Worm (Caenorhabditis elegans) whole organism, L4 larva: ENCODE data around the gene ceeh-2.

Source experiments
- F10B5.3 ChIP-seq: sonication (generic microtip); optimal IDR thresholded peaks from 2 replicates; lab custom pipeline; 2016; ENCODE audit warnings: mild to moderate bottlenecking, missing genetic modification characterization, missing compliant biosample characterization
- F44E2.7 ChIP-seq: fragments of 200-800 bp; sonication (Bioruptor generic); IDR thresholded peaks from 2 replicates; pipeline ENCODE4 v2.1.2; 2022; ENCODE audit warnings: missing genetic modification characterization, missing compliant biosample characterization
- F49E8.2 ChIP-seq: sonication (generic microtip); optimal IDR thresholded peaks from 2 replicates; lab custom pipeline; 2016; ENCODE audit warnings: missing compliant biosample characterization, mild to moderate bottlenecking, missing genetic modification characterization, borderline replicate concordance
- Y105C5A.15 ChIP-seq: fragments of 200-800 bp; sonication (Bioruptor generic); IDR thresholded peaks from 2 replicates; pipeline ENCODE4 v1.3.6; 2022; ENCODE audit warnings: missing genetic modification characterization, missing compliant biosample characterization
- Y48G9A.11 ChIP-seq: fragments of 200-800 bp; sonication (Bioruptor generic); IDR thresholded peaks from 2 replicates; pipeline ENCODE4 v1.3.6; 2022; ENCODE audit warnings: missing genetic modification reagents, missing genetic modification characterization, missing compliant biosample characterization
- ZK337.2 ChIP-seq: fragments of 200-800 bp; sonication (Bioruptor generic); IDR thresholded peaks from 2 replicates; pipeline ENCODE4 v1.3.6; 2022; ENCODE audit warnings: missing genetic modification reagents, missing genetic modification characterization, missing compliant biosample characterization
- aha-1 ChIP-seq: fragments of 150-350 bp; peaks from one replicate; lab custom pipeline; 2014; ENCODE audit warnings: missing biosample characterization, missing genetic modification characterization
- ceh-20 ChIP-seq: fragments of 200-800 bp; sonication (Bioruptor generic); IDR thresholded peaks from 2 replicates; pipeline ENCODE4 v1.3.6; 2022; ENCODE audit warnings: missing genetic modification reagents, missing genetic modification characterization, missing compliant biosample characterization
- ceh-32 ChIP-seq: sonication (generic microtip); optimal IDR thresholded peaks from 2 replicates; lab custom pipeline; 2016; ENCODE audit warnings: mild to moderate bottlenecking, missing genetic modification characterization, missing compliant biosample characterization; ENCODE audit not compliant: poor library complexity
- ceh-44 ChIP-seq: fragments of 200-800 bp; sonication (Bioruptor generic); IDR thresholded peaks from 2 replicates; pipeline ENCODE4 v1.3.6; 2022; ENCODE audit warnings: missing genetic modification reagents, missing genetic modification characterization, missing compliant biosample characterization
- ces-1 ChIP-seq: fragments of 150-350 bp; sonication (generic microtip); optimal IDR thresholded peaks from 4 replicates; lab custom pipeline; 2014; ENCODE audit warnings: missing biosample characterization, missing genetic modification reagents, missing genetic modification characterization
- cey-2 ChIP-seq: sonication (generic microtip); optimal IDR thresholded peaks from 3 replicates; lab custom pipeline; 2017; ENCODE audit warnings: missing genetic modification characterization, mild to moderate bottlenecking, missing compliant biosample characterization, antibody characterized with exemption, borderline replicate concordance; ENCODE audit not compliant: insufficient read depth
- daf-12 ChIP-seq: fragments of 150-350 bp; optimal IDR thresholded peaks from 2 replicates; lab custom pipeline; 2014; ENCODE audit warnings: missing biosample characterization, missing genetic modification reagents, missing genetic modification characterization
- daf-8 ChIP-seq: fragments of 200-800 bp; sonication (Bioruptor generic); IDR thresholded peaks from 2 replicates; pipeline ENCODE4 v1.3.6; 2022; ENCODE audit warnings: missing genetic modification characterization, missing compliant biosample characterization
- dmd-6 ChIP-seq: fragments of 200-800 bp; sonication (Bioruptor generic); IDR thresholded peaks from 2 replicates; pipeline ENCODE4 v1.3.6; 2022; ENCODE audit warnings: missing genetic modification reagents, missing genetic modification characterization, missing compliant biosample characterization
- dmd-9 ChIP-seq: fragments of 200-800 bp; sonication (Bioruptor generic); IDR thresholded peaks from 2 replicates; pipeline ENCODE4 v1.3.6; 2022; ENCODE audit warnings: missing genetic modification reagents, missing genetic modification characterization, missing compliant biosample characterization
- dpl-1 ChIP-seq: fragments of 150-350 bp; optimal IDR thresholded peaks from 2 replicates; lab custom pipeline; 2014; ENCODE audit warnings: missing biosample characterization, missing genetic modification reagents, missing genetic modification characterization
- duxl-1 ChIP-seq: sonication (generic microtip); optimal IDR thresholded peaks from 2 replicates; lab custom pipeline; 2016; ENCODE audit warnings: mild to moderate bottlenecking, missing genetic modification characterization, moderate library complexity, missing compliant biosample characterization; ENCODE audit not compliant: poor library complexity
- dve-1 ChIP-seq: sonication (generic microtip); optimal IDR thresholded peaks from 2 replicates; lab custom pipeline; 2017; ENCODE audit warnings: antibody characterized with exemption, mild to moderate bottlenecking, missing genetic modification characterization, missing compliant biosample characterization; ENCODE audit not compliant: insufficient read depth
- hif-1 ChIP-seq, 2 experiments: sonication (generic microtip); optimal IDR thresholded peaks; 2 replicates each; lab custom pipeline; 2016 to 2017; ENCODE audit warnings: missing compliant biosample characterization in 2 of 2, missing genetic modification characterization in 2 of 2, missing genetic modification reagents in 2 of 2, missing genotype in 2 of 2, mild to moderate bottlenecking in 1 of 2
- hlh-11 ChIP-seq: fragments of 200-800 bp; sonication (Bioruptor generic); optimal IDR thresholded peaks from 2 replicates; lab custom pipeline; 2018; ENCODE audit warnings: mild to moderate bottlenecking, missing genetic modification characterization, missing compliant biosample characterization
- hlh-30 ChIP-seq: sonication (generic microtip); optimal IDR thresholded peaks from 2 replicates; lab custom pipeline; 2017; ENCODE audit warnings: antibody characterized with exemption, mild to moderate bottlenecking, missing genetic modification characterization, missing compliant biosample characterization; ENCODE audit not compliant: insufficient read depth
- lin-1 ChIP-seq: fragments of 200-800 bp; sonication (Bioruptor generic); IDR thresholded peaks from 2 replicates; pipeline ENCODE4 v1.3.6; 2022; ENCODE audit warnings: missing genetic modification reagents, missing genetic modification characterization, missing compliant biosample characterization
- lin-13 ChIP-seq: fragments of 150-350 bp; optimal IDR thresholded peaks from 2 replicates; lab custom pipeline; 2014; ENCODE audit warnings: missing biosample characterization, missing genetic modification reagents, missing genetic modification characterization
- lin-38 ChIP-seq: fragments of 200-800 bp; sonication (Bioruptor generic); IDR thresholded peaks from 2 replicates; pipeline ENCODE4 v1.3.6; 2022; ENCODE audit warnings: missing genetic modification reagents, missing genetic modification characterization, missing compliant biosample characterization
- lin-39 ChIP-seq: fragments of 150-350 bp; optimal IDR thresholded peaks from 2 replicates; lab custom pipeline; 2014; ENCODE audit warnings: missing biosample characterization, missing genetic modification reagents, missing genetic modification characterization
- lir-3 ChIP-seq: sonication (generic microtip); optimal IDR thresholded peaks from 2 replicates; lab custom pipeline; 2016; ENCODE audit warnings: mild to moderate bottlenecking, missing genetic modification characterization, missing compliant biosample characterization
- mes-2 ChIP-seq: sonication (generic microtip); optimal IDR thresholded peaks from 2 replicates; lab custom pipeline; 2016; ENCODE audit warnings: missing genotype, mild to moderate bottlenecking, missing genetic modification characterization, missing compliant biosample characterization; ENCODE audit not compliant: poor library complexity, severe bottlenecking
- nhr-11 ChIP-seq: fragments of 150-350 bp; optimal IDR thresholded peaks from 2 replicates; lab custom pipeline; 2014; ENCODE audit warnings: missing biosample characterization, missing genetic modification characterization
- nhr-42 ChIP-seq: fragments of 200-800 bp; sonication (Bioruptor generic); IDR thresholded peaks from 2 replicates; pipeline ENCODE4 v1.3.6; 2022; ENCODE audit warnings: missing genetic modification characterization, missing compliant biosample characterization
- pha-4 ChIP-seq, 2 experiments: fragments of 150-350 bp in 1 of 2; fragments of 200-800 bp in 1 of 2; sonication (Bioruptor generic) in 1 of 2; IDR thresholded peaks in 1 of 2; optimal IDR thresholded peaks in 1 of 2; 2 replicates each; pipeline versions ENCODE4 v1.3.6 to Lab custom; 2014 to 2022; ENCODE audit warnings: missing genetic modification characterization in 2 of 2, missing genetic modification reagents in 2 of 2, missing biosample characterization in 1 of 2, missing compliant biosample characterization in 1 of 2
- php-3 ChIP-seq: fragments of 200-800 bp; sonication (Bioruptor generic); IDR thresholded peaks from 2 replicates; pipeline ENCODE4 v1.3.6; 2022; ENCODE audit warnings: missing genetic modification reagents, missing genetic modification characterization, missing compliant biosample characterization
- pqm-1 ChIP-seq: sonication (generic microtip); optimal IDR thresholded peaks from 2 replicates; lab custom pipeline; 2017; ENCODE audit warnings: missing biosample characterization, missing genetic modification characterization
- rbr-2 ChIP-seq: sonication (generic microtip); optimal IDR thresholded peaks from 2 replicates; lab custom pipeline; 2016; ENCODE audit warnings: missing genotype, missing genetic modification characterization, missing compliant biosample characterization
- snpc-1.2 ChIP-seq: fragments of 200-800 bp; sonication (Bioruptor generic); IDR thresholded peaks from 2 replicates; pipeline ENCODE4 v1.3.6; 2022; ENCODE audit warnings: missing genetic modification reagents, missing genetic modification characterization, missing compliant biosample characterization
- tag-97 ChIP-seq: fragments of 200-800 bp; sonication (Bioruptor generic); IDR thresholded peaks from 2 replicates; pipeline ENCODE4 v1.3.6; 2022; ENCODE audit warnings: missing genetic modification characterization, missing compliant biosample characterization
- unc-130 ChIP-seq: sonication (generic microtip); optimal IDR thresholded peaks from 2 replicates; lab custom pipeline; 2016; ENCODE audit warnings: missing genetic modification reagents, missing genetic modification characterization, missing compliant biosample characterization
- unc-62 ChIP-seq, 3 experiments: fragments of 150-350 bp in 1 of 3; sonication (generic microtip); optimal IDR thresholded peaks in 2 of 3; peaks in 1 of 3; 1 replicate in 1 of 3; 2 replicates in 2 of 3; lab custom pipeline; 2014 to 2017; ENCODE audit warnings: missing biosample characterization in 3 of 3, missing genetic modification characterization in 3 of 3, missing genetic modification reagents in 3 of 3, missing genotype in 1 of 3
- zip-11 ChIP-seq: fragments of 200-800 bp; sonication (Bioruptor generic); IDR thresholded peaks from 2 replicates; pipeline ENCODE4 v1.3.6; 2022; ENCODE audit warnings: missing genetic modification characterization, missing compliant biosample characterization
- zip-2 ChIP-seq: fragments of 150-350 bp; optimal IDR thresholded peaks from 2 replicates; lab custom pipeline; 2014; ENCODE audit warnings: missing biosample characterization, missing genetic modification characterization

The ceeh-2 gene

ce11 chrV:10332012-10332411, 25.7 kb downstream of the ceeh-2 start, which contains the start of gene crm-1:
Gene crm-1, minus strand, starts transcription at chrV:10332112.
- TF ChIP-seq aha-1 (tag; lab: Kevin White, UChicago) (peak; percentile 19), lin-39 (tag; lab: Kevin White, UChicago) (no peak)

ce11 chrV:10328080-10328479, 29.6 kb downstream of the ceeh-2 start:
- TF ChIP-seq pha-4 (GFP tag; IDR thresholded peaks at IDR 0.05; lab: Robert Waterston, UW) (no peak), pha-4 (tag; optimal IDR thresholded peaks at IDR 0.05; lab: Kevin White, UChicago) (peak; percentile 63), hlh-30 (no peak), daf-8 (GFP tag; lab: Robert Waterston, UW) (no peak), pqm-1 (no peak), ceh-20 (GFP tag; lab: Robert Waterston, UW) (0 out of 2 replicates have a peak, but pooled peaks have one; percentile 34)

ce11 chrV:10323537-10323936, 34.2 kb downstream of the ceeh-2 start:
- no peak for TF ChIP-seq snpc-1.2
- peak in 1 of 2 experiments; percentile 97 for TF ChIP-seq unc-62 (GFP tag; optimal IDR thresholded peaks at IDR 0.05 in 1 of 2; lab: Kevin White, UChicago)
- TF ChIP-seq unc-62 (tag; optimal IDR thresholded peaks at IDR 0.05; lab: Kevin White, UChicago): no peak
- no peak for TF ChIP-seq F49E8.2 (tag; lab: Kevin White, UChicago)
- TF ChIP-seq nhr-42 (GFP tag; lab: Robert Waterston, UW): no peak

ce11 chrV:10320101-10320761, 37.5 kb downstream of the ceeh-2 start, which contains the start of the genes gna-1 and B0024.13:
Gene gna-1, minus strand, starts transcription at chrV:10320151.
Gene B0024.13, plus strand, starts transcription at chrV:10320711.
- TF ChIP-seq pha-4 (GFP tag; IDR thresholded peaks at IDR 0.05; lab: Robert Waterston, UW): no peak
- peak; percentile 21 for TF ChIP-seq pha-4 (tag; optimal IDR thresholded peaks at IDR 0.05; lab: Kevin White, UChicago)
- peak; percentile 35 for TF ChIP-seq duxl-1 (tag; lab: Kevin White, UChicago)
- TF ChIP-seq hif-1 (tag; optimal IDR thresholded peaks at IDR 0.05; lab: Kevin White, UChicago): peak in 1 of 2 experiments; percentile 83
- TF ChIP-seq rbr-2 (tag; lab: Kevin White, UChicago): peak; percentile 36
- TF ChIP-seq ceh-44 (GFP tag; lab: Robert Waterston, UW): 0 out of 2 replicates have a peak, but pooled peaks have one; percentile 45
- TF ChIP-seq mes-2 (tag; lab: Kevin White, UChicago): peak; percentile 98
- TF ChIP-seq unc-130 (GFP tag; lab: Kevin White, UChicago): peak; percentile 87
- no peak for TF ChIP-seq ceh-32 (tag; lab: Kevin White, UChicago)
- TF ChIP-seq ZK337.2: peak; percentile 18; the same call in 1 of the 2 replicates
- no peak for TF ChIP-seq nhr-11
- no peak for TF ChIP-seq cey-2 (tag; lab: Kevin White, UChicago)
- TF ChIP-seq dmd-6 (GFP tag; lab: Robert Waterston, UW): peak; percentile 47; the same call in 1 of the 2 replicates
- 0 out of 2 replicates have a peak, but pooled peaks have one; percentile 49 for TF ChIP-seq dmd-9 (GFP tag; lab: Robert Waterston, UW)
- peak; percentile 61 for TF ChIP-seq dpl-1

- TF ChIP-seq Y48G9A.11 (GFP tag; lab: Robert Waterston, UW) (no peak), ces-1 (GFP tag; lab: Kevin White, UChicago) (no peak), Y105C5A.15 (GFP tag; lab: Robert Waterston, UW) (no peak), lin-13 (GFP tag; lab: Kevin White, UChicago) (no peak), F10B5.3 (tag; lab: Kevin White, UChicago) (no peak), lir-3 (tag; lab: Kevin White, UChicago) (no peak), dve-1 (no peak), rbr-2 (tag; lab: Kevin White, UChicago) (no peak), hlh-11 (no peak), ceh-32 (tag; lab: Kevin White, UChicago) (no peak), lin-1 (GFP tag; lab: Robert Waterston, UW) (no peak), pqm-1 (no peak), F44E2.7 (GFP tag; lab: Robert Waterston, UW) (no peak), zip-2 (tag; lab: Kevin White, UChicago) (no peak), zip-11 (GFP tag; lab: Robert Waterston, UW) (no peak), daf-12 (no peak), tag-97 (no peak), lin-38 (GFP tag; lab: Robert Waterston, UW) (no peak), php-3 (no peak)
Measured at ce11 chrV:10319434-10319833, 38.3 kb downstream of the ceeh-2 start, which contains the start of gene B0024.11. Gene B0024.11, minus strand, starts transcription at chrV:10319534.
